Fruit fly (Drosophila melanogaster) whole organism, larva: ENCODE data around the gene fred.

Experiments
- noc ChIP-seq: fragments of 200-800 bp; sonication (Bioruptor generic); optimal IDR thresholded peaks from 3 replicates; lab custom pipeline; 2019; ENCODE audit warnings: missing biosample characterization, mild to moderate bottlenecking, missing genetic modification characterization, moderate library complexity

Gene fred

DNA sequence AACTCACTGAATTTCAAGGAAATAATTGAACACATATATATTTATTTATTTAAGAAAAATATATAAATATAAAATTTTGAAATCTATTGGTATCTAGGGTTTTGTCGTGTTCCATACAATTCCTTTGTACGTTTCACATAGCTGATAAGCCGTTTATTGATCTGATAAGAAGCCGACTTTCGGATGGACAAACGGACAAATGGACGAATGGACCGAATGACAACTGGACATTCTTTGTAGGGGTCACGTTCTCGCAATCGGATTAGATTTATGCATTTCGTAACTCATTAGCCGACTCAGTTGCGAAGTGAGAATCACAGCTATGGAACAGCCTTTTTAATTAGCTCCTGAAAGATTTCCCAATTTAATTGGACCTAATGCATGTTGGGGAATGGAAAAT lies 94.0 kb downstream of the fred start:
- no peak for TF ChIP-seq noc (tag; lab: Kevin White, UChicago)

DNA sequence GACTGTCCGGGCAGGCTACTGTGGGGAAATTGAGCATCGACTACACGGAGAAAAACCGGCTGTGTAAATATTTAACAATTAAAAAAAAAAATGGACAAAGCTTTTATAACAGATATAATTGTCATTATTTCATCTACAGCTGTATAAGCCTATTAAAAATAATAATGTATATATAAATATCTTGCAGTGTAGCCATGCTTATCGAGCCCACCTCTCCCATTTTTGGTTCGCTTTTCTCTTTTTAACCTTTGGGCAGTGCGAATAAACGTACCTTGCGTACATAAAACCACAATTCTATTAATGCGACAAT lies 94.7 kb downstream of the fred start:
- TF ChIP-seq noc (tag; lab: Kevin White, UChicago), result peak; percentile 87

DNA sequence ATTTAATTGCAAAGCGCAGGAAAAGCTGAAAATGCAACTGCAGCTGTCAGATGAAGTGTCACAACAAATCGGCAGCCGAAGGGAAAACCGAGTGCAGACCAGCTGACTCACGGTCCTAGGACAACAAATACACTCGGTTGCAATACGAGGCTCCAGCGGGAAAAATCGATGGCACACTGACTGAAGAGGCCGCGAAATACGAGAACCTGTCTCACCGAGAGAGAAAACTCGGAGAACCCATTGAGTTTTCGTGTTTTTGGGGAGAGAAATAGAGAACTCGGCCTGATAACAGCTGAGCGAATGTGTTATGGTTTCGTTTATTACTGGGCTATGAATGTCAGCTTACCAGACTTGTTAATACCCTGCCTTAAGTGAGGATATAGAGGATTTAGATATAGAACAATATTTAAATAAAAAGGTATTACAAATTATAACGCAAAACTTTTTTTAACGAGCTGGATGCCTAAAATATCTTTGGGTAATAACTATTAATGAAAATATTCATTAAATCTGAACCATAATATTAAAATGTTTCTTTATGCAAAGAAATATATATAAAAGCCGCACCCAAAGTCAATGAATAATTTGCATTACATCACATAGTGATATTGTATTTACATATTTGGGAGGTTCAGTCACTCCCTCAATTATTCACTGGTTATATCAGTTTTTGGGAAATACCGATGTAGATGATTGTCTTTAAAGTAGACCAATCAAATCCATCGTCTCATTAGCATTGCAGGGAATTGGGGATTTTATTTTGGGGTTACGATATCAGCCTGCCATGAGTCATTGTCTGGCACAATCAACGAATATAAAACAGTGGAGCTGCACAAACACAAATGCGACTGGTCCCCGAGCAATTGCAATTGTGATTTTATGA lies 95.3 kb downstream of the fred start:
- peak; percentile 34 for TF ChIP-seq noc (tag; lab: Kevin White, UChicago)

DNA sequence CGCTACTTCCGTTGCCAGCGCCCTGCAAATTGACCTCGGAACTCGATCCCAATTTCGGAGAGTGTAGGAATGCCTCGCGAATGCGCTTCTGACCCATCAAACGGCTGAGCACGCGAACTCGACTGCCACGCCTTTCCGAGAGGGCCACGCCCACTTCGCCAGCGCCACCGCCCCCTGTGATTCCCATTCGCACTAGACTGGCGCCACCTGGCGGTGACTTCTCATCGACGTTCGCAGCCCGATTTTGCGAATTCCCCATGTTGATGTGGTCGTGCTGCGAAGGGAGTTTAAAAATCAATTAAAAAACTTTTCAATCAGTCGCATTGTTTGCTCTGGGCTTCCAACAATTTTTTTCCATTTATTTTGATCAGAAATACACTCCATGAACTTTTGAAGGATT lies 98.2 kb downstream of the fred start:
- TF ChIP-seq noc (tag; lab: Kevin White, UChicago), result no peak

DNA sequence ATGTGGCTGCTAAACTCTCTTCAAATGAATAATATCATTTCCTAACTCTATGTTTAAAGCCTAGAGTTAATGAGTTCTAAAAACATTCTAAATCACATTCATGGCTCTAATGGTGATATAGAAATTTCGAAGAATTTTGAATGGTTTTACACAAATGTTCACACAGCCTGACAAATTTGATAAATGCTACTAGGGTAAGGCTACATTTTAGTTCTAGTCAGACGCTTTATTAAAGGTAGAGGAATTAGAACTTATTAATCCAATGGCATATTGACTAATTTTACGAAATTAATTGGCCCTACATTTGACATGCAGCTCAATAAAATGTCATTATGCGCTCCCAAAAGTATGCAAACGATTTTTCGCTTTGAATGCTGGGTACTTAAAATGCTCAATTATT lies 101.6 kb downstream of the fred start:
- TF ChIP-seq noc (tag; lab: Kevin White, UChicago), result no peak

DNA sequence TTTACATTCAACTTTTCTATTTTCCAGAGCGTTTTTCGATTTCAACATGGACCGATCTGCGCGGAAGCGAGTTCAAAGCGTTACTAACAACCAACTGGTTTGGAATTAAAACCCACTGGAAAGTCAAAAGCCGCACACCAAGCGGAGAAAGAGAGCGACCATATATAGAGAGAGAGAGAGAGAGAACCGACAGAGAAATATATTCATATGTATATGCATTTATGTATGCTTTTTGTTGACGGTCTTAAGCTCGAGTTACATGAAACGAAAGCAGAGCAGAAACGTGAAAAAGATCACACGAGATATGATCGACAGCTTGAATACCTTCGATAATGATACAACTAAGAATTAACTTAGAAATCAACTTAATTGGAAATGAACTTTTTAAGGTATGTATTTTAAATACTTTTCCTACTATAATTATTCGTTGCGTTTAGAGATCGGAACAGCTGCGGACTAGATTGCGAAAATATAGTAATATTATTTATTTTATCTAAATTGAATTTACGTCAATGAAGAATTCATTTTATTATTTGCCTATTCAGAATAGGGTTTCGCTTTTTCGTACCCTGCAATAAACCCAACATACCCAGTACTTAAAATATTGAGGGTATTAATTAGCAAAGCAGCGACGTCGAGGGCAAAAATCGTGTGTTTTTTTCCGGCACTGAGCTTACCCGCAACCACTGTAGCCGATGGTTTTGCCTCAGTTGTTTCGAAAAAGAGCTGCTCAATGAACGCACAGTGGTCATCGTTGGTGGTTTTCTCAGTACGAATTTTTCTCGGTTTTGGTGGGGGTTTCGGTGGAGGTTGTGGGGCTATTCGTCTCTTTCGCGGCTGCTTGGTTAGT lies 102.5 kb downstream of the fred start:
- TF ChIP-seq noc (tag; lab: Kevin White, UChicago), result peak; percentile 39

DNA sequence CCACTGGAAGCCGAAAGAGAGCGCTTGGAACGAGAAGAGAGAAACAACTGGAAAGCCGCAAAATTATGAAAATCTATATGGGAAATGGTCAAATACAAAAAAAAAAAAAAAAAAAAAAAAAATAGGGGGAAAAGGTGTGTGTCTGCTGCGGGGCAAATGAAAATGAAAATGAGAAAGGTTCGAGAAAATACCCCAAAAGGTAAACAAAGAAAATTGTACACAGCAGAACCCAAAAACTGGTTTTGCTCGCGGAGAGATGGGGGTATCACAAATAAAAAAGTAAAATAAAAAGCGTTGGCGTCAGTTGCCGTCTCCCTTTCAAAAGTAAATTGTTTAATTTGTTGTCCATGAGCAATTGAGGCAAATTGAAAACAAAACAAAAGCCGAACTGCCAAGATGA lies 103.3 kb downstream of the fred start:
- TF ChIP-seq noc (tag; lab: Kevin White, UChicago), result no peak

DNA sequence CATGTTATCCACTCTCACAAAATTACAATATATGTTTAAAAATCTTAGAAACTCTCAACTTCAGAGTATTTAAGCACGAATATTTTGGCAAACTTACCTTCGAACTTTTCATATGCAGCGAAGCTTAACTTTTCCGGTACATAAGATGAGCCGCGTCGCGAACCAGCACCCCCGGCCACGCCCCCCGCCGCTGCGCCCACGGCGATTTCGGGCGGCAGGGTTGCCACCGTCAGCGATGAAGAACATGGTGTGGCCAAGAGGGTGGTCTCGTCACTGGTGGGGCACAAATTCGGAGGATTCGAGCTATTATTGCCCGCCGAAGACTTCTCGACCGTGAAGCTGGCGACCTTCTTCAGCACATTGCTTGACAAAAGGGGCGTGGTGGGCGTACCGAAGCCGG lies 107.6 kb downstream of the fred start:
- TF ChIP-seq noc (tag; lab: Kevin White, UChicago), result no peak

DNA sequence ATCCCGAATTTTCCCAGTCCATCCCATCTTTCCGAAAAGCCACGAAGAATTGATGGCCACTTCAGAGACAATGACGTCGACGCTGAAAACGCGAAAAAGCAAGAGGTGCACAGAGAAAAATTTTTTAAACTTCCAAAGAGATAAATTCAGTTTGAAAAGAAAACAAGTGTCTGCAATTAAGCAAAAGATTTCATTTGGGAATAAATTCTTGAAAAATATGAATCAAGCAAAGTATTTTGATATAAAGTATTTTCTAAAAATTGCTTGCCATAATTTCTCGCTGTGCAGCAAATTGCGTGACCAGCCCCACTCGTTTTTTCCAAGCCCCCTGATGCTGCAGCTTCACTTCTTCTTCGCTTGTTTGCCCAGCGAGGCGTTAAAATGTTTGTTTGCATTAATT lies 109.3 kb downstream of the fred start:
- TF ChIP-seq noc (tag; lab: Kevin White, UChicago), result no peak

DNA sequence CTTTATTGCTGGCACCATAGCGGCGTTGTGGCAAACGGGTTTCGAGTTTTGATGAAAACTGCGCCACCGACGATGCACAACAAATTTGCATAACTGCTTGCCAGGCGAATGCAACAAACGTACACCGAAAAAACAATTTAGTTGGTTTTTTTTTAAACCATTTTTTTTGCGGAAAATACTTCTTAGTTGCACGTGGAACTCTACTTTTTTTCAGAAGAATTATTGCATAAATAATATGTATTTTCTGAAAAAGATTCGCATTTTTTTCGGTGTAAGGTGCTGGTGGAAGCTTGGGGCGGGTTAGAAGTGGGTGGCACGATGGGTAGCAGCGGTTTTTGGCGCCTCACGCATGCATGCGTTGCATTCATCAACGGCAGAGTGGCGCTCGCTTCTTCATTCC lies 110.3 kb downstream of the fred start:
- TF ChIP-seq noc (tag; lab: Kevin White, UChicago), result no peak

DNA sequence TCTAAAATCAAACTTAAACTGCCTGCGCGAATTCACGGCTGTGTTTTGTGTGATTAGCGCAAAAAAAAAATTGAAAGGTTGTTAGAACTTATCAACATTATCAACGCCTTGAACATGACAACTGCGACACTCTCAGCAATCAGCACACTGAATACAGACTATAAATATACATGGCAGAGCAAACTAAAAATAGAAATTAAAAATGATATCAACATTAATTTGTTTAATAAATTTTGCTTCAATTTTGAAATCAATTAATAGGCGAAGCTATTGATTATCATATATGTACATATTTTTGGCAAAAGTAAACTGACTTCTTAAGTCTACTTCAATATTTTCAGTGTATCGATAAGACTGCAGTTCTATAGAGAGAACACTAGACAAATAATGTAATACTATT lies 111.5 kb downstream of the fred start:
- TF ChIP-seq noc (tag; lab: Kevin White, UChicago), result peak; percentile 89

DNA sequence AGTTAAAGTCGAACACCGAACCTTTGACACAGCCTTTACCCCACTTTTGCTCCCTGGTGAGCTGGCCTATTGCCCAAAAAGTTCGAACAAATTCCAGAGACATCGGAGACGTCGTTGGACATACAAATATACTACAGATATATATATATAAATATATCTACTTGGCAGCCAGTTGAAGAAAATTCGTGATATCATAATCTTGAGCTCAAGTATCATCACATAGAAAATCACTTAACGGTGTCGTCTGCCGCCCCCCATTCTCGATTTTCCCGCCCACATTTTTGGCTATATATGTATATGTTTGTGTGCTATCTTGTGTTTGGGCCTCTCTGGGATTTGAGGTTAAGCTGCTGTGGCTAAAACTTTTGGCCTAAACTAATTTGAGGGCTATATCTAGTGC lies 114.5 kb downstream of the fred start:
- TF ChIP-seq noc (tag; lab: Kevin White, UChicago), result no peak

DNA sequence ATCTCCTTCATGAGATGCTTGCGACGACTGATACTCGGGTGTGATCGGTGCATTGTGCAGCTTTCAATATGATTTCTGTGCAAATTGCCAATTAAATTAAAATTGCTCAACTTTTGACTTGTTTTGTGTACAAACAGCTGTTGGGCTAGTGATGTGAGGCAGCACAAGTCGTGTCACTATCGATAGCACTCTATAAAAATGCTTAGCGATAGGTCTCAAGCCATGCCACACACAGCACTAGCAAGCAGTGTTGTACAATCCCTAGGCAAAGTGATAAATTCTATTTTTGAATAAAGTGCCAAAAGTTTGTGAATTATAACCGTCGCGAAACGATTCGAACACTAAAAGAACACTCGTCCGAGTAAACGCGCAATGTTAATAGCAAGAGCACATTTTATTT lies 119.2 kb downstream of the fred start, which contains the start of gene CG31957:
CG31957 (minus strand) TSS at position 176 of the 400 bp plus-strand sequence.
- no peak for TF ChIP-seq noc (tag; lab: Kevin White, UChicago)

DNA sequence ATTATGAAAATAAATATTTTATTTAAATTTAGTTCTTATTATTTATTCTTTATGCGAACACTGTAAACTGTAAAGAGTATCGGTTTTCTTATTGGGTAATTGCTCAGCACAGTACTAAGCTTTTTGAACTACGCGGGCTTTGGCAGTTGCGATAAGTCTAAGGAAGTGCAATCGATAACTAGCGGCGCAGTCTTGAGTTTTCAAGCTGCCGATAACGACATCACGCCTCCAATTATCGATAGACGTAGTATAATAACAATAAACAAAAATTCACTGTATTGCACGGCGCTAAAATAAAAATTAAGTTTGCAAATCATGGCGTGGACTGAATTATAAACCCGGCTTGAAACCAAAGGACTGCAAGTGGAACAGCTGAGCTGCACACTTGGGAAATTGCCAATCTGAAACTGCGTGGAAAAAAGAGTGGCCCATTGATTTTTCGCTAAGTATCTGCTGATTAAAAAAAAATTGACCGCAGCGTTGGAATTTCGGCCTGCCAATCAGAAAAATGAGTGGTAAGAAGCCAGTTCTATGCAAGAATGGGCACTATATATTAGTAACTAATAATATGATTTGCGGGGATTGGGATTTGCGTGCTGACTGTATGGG lies 123.9 kb downstream of the fred start, which contains the start of gene Cep97:
Cep97 (plus strand) TSS at position 224 of the 609 bp plus-strand sequence.
- TF ChIP-seq noc (tag; lab: Kevin White, UChicago), result no peak

DNA sequence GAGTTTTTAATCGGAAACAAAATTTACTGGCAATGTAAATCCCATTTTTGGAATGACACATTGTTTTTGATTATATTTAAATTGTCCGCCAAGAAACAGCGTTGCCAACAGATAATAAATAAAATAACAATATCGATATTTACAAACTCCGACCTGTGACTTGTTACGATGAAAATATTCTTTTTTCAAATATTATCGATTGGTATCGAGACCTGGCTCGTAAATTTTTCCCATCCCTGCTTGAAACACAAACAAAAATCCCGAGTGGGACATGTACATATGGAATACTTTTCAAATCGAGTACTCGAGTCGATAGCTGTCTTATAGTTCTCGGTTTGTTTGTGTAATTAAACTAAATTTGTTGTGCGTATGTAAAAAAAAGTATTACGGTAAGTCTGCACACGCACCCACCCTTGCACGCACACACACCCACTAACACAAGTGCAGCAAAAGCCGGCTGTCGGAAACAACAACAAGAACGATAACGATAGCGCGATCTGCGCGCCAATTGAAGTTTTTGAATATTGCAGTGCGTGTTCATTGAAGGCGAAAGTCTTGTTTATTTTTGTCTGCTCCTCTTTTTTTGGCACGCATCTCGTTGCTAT lies 129.0 kb downstream of the fred start, which contains the start of gene TTLL4B:
TTLL4B (plus strand) TSS at position 232 of the 605 bp plus-strand sequence.
- TF ChIP-seq noc (tag; lab: Kevin White, UChicago), result no peak
